Worm (Caenorhabditis elegans) whole organism, early embryonic: ENCODE results near the gene gck-1.

Experiments used
- B0310.2 ChIP-seq: sonication (generic microtip); optimal IDR thresholded peaks from 2 replicates; lab custom pipeline; 2016; ENCODE audit warnings: mild to moderate bottlenecking, missing genetic modification characterization, missing compliant biosample characterization
- F13C5.2 ChIP-seq: sonication (generic microtip); optimal IDR thresholded peaks from 2 replicates; lab custom pipeline; 2017; ENCODE audit warnings: mild to moderate bottlenecking, missing genetic modification characterization, inconsistent platforms, missing compliant biosample characterization
- aly-1 ChIP-seq: sonication (generic microtip); optimal IDR thresholded peaks from 2 replicates; lab custom pipeline; 2016; ENCODE audit warnings: missing genetic modification characterization, missing compliant biosample characterization
- ama-1 ChIP-seq: fragments of 150-350 bp; optimal IDR thresholded peaks from 2 replicates; lab custom pipeline; 2014
- ceh-13 ChIP-seq: fragments of 200-800 bp; sonication (Bioruptor generic); optimal IDR thresholded peaks from 2 replicates; lab custom pipeline; 2018; ENCODE audit warnings: mild to moderate bottlenecking, missing genetic modification characterization, missing compliant biosample characterization
- ceh-36 ChIP-seq: sonication (generic microtip); optimal IDR thresholded peaks from 2 replicates; lab custom pipeline; 2016; ENCODE audit warnings: missing genetic modification characterization, inconsistent platforms, missing compliant biosample characterization
- ets-7 ChIP-seq: sonication (generic microtip); optimal IDR thresholded peaks from 2 replicates; lab custom pipeline; 2016; ENCODE audit warnings: missing genotype, missing genetic modification characterization, missing compliant biosample characterization
- flt-1 ChIP-seq: fragments of 200-800 bp; sonication (Bioruptor generic); IDR thresholded peaks from 2 replicates; pipeline ENCODE4 v1.3.6; 2022; ENCODE audit warnings: missing genetic modification characterization, missing compliant biosample characterization
- hmbx-1 ChIP-seq: sonication (generic microtip); optimal IDR thresholded peaks from 2 replicates; lab custom pipeline; 2016; ENCODE audit warnings: mild to moderate bottlenecking, missing genetic modification characterization, missing compliant biosample characterization
- hmg-4 ChIP-seq: fragments of 200-800 bp; sonication (Bioruptor generic); optimal IDR thresholded peaks from 2 replicates; lab custom pipeline; 2018; ENCODE audit warnings: mild to moderate bottlenecking, missing genetic modification characterization, missing compliant biosample characterization
- scrt-1 ChIP-seq: fragments of 200-800 bp; sonication (Bioruptor generic); IDR thresholded peaks from 2 replicates; pipeline ENCODE4 v1.3.6; 2022; ENCODE audit warnings: missing genetic modification characterization, missing compliant biosample characterization
- tbx-11 ChIP-seq: fragments of 200-800 bp; sonication (Bioruptor generic); IDR thresholded peaks from 2 replicates; pipeline ENCODE4 v1.3.6; 2022; ENCODE audit warnings: missing genetic modification characterization, missing compliant biosample characterization
- tbx-37 ChIP-seq: fragments of 200-800 bp; sonication (Bioruptor generic); conservative IDR thresholded peaks from 2 replicates; pipeline ENCODE4 v1.3.6; 2022; ENCODE audit warnings: missing genetic modification reagents, missing genetic modification characterization, missing compliant biosample characterization
- tra-4 ChIP-seq: sonication (generic microtip); optimal IDR thresholded peaks from 2 replicates; lab custom pipeline; 2017; ENCODE audit warnings: missing genetic modification characterization, missing compliant biosample characterization

DNA sequence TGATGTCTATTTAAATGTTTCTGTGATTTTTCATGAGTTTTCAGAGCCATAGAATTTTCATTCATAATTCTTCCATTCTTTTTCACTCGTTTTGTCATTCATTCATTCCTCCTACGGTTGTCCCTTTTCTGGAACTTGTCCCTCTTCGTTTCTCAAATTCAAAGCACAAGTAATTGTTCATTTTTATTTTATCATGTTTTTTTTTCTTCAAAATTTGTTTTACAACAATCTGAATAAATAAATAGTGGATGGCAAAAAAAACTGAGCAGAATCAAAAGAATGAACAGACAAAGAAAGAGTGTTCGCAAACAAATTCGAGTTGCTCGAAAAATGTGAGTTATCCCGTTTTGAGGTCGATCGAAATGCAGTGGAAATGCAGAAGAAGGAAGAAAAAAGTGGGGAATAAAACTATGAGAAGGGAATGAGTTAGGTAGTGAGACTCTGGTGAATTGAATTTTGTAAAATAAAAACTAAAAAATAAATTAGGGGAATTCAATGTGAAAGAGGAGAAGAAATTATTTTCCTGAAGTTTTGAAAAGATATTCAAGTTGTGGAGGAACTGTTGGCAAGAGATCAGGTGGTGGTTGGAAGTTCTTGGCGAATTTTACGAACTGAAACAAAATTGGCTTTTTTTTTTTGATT, 8.1 kb upstream of the gck-1 start:
- TF ChIP-seq hmbx-1 (tag; lab: Kevin White, UChicago) (no peak), scrt-1 (GFP tag; lab: Robert Waterston, UW) (no peak), flt-1 (no peak), ama-1 (no peak), F13C5.2 (no peak), B0310.2 (tag; lab: Kevin White, UChicago) (no peak), aly-1 (tag; lab: Kevin White, UChicago) (no peak), ets-7 (tag; lab: Kevin White, UChicago) (no peak), tra-4 (tag; lab: Kevin White, UChicago) (no peak), tbx-11 (GFP tag; lab: Robert Waterston, UW) (no peak), hmg-4 (GFP tag; lab: Kevin White, UChicago) (no peak), ceh-13 (no peak), tbx-37 (no peak), ceh-36 (tag; lab: Kevin White, UChicago) (no peak)
